Worm (Caenorhabditis elegans) whole organism, L2 larva: ENCODE results near the gene sftb-1.

Experiments
- R02D3.7 ChIP-seq: fragments of 150-350 bp; optimal IDR thresholded peaks from 2 replicates; lab custom pipeline; 2014; ENCODE audit warnings: missing biosample characterization, missing genetic modification characterization
- ZK546.5 ChIP-seq: sonication (generic microtip); optimal IDR thresholded peaks from 2 replicates; lab custom pipeline; 2017; ENCODE audit warnings: missing biosample characterization, missing genetic modification characterization
- ama-1 ChIP-seq: fragments of 150-350 bp; optimal IDR thresholded peaks from 2 replicates; lab custom pipeline; 2018; ENCODE audit warnings: inconsistent platforms
- fos-1 ChIP-seq: fragments of 150-350 bp; optimal IDR thresholded peaks from 2 replicates; lab custom pipeline; 2014; ENCODE audit warnings: missing biosample characterization, missing genetic modification characterization
- lin-39 ChIP-seq: fragments of 150-350 bp; optimal IDR thresholded peaks from 2 replicates; lab custom pipeline; 2014; ENCODE audit warnings: missing biosample characterization, missing genetic modification reagents, missing genetic modification characterization
- nhr-11 ChIP-seq: fragments of 150-350 bp; optimal IDR thresholded peaks from 2 replicates; lab custom pipeline; 2014; ENCODE audit warnings: missing biosample characterization, missing genetic modification characterization
- nhr-12 ChIP-seq: fragments of 150-350 bp; optimal IDR thresholded peaks from 2 replicates; lab custom pipeline; 2014; ENCODE audit warnings: missing biosample characterization, missing genetic modification characterization
- nhr-129 ChIP-seq: fragments of 150-350 bp; optimal IDR thresholded peaks from 2 replicates; lab custom pipeline; 2014; ENCODE audit warnings: missing biosample characterization, missing genetic modification characterization
- nhr-6 ChIP-seq: fragments of 150-350 bp; optimal IDR thresholded peaks from 2 replicates; lab custom pipeline; 2014; ENCODE audit warnings: missing biosample characterization, missing genetic modification characterization
- peb-1 ChIP-seq: fragments of 150-350 bp; optimal IDR thresholded peaks from 2 replicates; lab custom pipeline; 2014; ENCODE audit warnings: missing biosample characterization, missing genetic modification characterization
- skn-1 ChIP-seq: sonication (generic microtip); optimal IDR thresholded peaks from 2 replicates; lab custom pipeline; 2017; ENCODE audit warnings: missing biosample characterization, missing genetic modification characterization
- sma-9 ChIP-seq, 2 experiments: fragments of 150-350 bp in 1 of 2; sonication (generic microtip) in 1 of 2; optimal IDR thresholded peaks; 2 replicates each; lab custom pipeline; 2014 to 2016; ENCODE audit warnings: missing genetic modification characterization in 2 of 2, mild to moderate bottlenecking in 1 of 2, missing biosample characterization in 1 of 2, missing compliant biosample characterization in 1 of 2, missing genetic modification reagents in 1 of 2, moderate library complexity in 1 of 2
- snpc-4 ChIP-seq: fragments of 150-350 bp; optimal IDR thresholded peaks from 2 replicates; lab custom pipeline; 2014; ENCODE audit warnings: missing biosample characterization, missing genetic modification characterization
- ztf-11 ChIP-seq: sonication (generic microtip); optimal IDR thresholded peaks from 2 replicates; lab custom pipeline; 2017; ENCODE audit warnings: missing biosample characterization, missing genetic modification characterization

DNA sequence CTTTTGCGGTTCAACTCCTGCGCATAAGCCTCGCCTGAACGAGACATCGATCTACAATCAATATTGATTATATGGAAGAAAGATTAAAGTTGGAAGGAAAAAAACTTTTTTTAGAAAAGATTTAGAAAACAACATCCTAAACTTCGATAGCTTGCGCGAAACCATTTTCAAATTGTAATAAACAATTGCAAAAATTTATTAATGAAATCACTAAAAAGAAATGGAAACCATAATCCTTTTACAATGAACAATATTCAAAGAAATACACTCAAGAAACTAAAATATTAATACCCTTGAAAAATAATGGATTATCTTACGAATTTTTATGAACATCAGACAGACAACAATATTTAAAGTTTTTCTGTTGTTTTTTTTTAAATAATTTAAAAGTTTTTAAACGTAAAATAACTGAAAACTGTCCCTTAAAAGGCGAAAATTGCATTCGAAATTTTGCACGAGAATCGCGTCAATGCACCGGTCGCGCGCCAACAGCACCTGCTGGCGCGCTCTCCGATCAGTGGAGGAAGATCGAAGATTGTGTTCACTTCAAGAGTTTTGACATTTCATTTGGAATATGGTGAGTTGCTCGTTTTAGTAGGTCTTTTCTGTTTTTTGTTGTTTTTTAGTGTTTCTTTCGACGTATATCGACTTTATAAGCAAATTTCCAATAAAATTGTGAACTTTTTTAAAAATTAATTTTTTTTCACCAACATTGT, at the start of gene sftb-1, which contains the start of gene R10E4.1:
- TF ChIP-seq nhr-12 (tag; lab: Kevin White, UChicago): no peak
- no peak for TF ChIP-seq lin-39
- TF ChIP-seq snpc-4 (tag; lab: Kevin White, UChicago): no peak
- peak; percentile 83 for TF ChIP-seq sma-9 (GFP tag; optimal IDR thresholded peaks at IDR 0.05; lab: Kevin White, UChicago)
- TF ChIP-seq sma-9 (tag; optimal IDR thresholded peaks at IDR 0.05; lab: Kevin White, UChicago): no peak
- no peak for TF ChIP-seq skn-1 (tag; lab: Kevin White, UChicago)
- no peak for TF ChIP-seq peb-1 (tag; lab: Kevin White, UChicago)
- no peak for TF ChIP-seq ztf-11 (tag; lab: Kevin White, UChicago)
- no peak for TF ChIP-seq nhr-6 (tag; lab: Kevin White, UChicago)
- peak; percentile 32 for TF ChIP-seq ama-1 (lab: Kevin White, UChicago)
- peak; percentile 42 for TF ChIP-seq nhr-129
- peak; percentile 48 for TF ChIP-seq fos-1 (tag; lab: Kevin White, UChicago)
- TF ChIP-seq nhr-11 (tag; lab: Kevin White, UChicago): no peak
- no peak for TF ChIP-seq R02D3.7 (tag; lab: Kevin White, UChicago)
- no peak for TF ChIP-seq ZK546.5 (tag; lab: Kevin White, UChicago)
